Worm (Caenorhabditis elegans): Measurements from ENCODE around the gene B0302.2.

DNA sequence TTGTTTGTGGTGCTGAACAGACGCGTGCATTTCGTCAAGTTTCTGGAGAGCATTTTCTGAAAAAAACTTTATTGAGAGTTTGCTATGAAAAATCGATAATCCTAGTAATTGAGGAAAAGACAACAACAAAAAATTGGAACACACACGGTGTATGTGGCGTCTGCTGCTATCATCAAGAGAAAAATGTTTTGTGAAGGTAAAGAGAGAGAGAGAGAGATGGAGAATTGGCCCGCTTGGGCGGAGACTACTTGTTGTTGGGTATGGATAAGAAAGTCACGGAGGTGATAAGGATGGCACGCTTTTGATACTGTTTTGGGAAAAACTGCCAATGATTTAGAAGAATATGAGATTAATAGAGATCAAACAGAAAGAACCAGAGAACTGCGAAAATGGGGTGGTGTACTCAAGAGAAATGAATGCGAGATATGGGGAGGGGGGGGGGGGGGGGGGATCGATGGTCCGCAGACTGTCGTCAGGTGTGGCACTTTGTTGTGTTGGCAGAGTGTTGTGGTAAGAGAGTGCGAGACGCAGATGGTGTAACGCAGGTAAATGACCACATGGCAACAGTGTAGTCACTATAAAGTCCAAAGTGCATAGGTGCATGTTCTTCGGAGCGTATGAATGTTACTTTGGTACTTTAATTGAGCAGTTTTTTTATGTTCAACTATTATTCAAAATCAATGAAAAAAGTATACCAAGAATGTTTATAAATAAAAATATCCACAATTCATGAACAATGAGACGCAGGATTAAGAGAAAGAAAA, 38.9 kb downstream of the B0302.2 start, which contains the start of gene acdh-7:
- no peak for TF ChIP-seq F52B5.7 (tag; optimal IDR thresholded peaks at IDR 0.05)
- no peak for TF ChIP-seq ztf-3 (GFP tag; optimal IDR thresholded peaks at IDR 0.05)
- no peak for TF ChIP-seq akir-1 (GFP tag; optimal IDR thresholded peaks at IDR 0.05)
- no peak for TF ChIP-seq unc-62 (GFP tag; optimal IDR thresholded peaks at IDR 0.05)
- no peak for TF ChIP-seq Y67H2A.10 (GFP tag; conservative IDR thresholded peaks at IDR 0.05)
- no peak for TF ChIP-seq snpc-4 (GFP tag; optimal IDR thresholded peaks at IDR 0.05)
- TF ChIP-seq snpc-4 (tag; optimal IDR thresholded peaks at IDR 0.05) = no peak
- TF ChIP-seq mcd-1 (GFP tag; IDR thresholded peaks at IDR 0.05) = no peak
- TF ChIP-seq pha-4 (tag; optimal IDR thresholded peaks at IDR 0.05) = no peak
- no peak for TF ChIP-seq dpff-1 (tag; optimal IDR thresholded peaks at IDR 0.05)
- no peak for TF ChIP-seq lin-35 (GFP tag; optimal IDR thresholded peaks at IDR 0.05)
- TF ChIP-seq ceh-40 (GFP tag; IDR thresholded peaks at IDR 0.05) = no peak
- no peak for TF ChIP-seq ceh-91 (GFP tag; IDR thresholded peaks at IDR 0.05)
- no peak for TF ChIP-seq madf-8 (GFP tag; conservative IDR thresholded peaks at IDR 0.05)
